1 fruit fly cellular context compared by ENCODE assay signal in the genomic region with DNA sequence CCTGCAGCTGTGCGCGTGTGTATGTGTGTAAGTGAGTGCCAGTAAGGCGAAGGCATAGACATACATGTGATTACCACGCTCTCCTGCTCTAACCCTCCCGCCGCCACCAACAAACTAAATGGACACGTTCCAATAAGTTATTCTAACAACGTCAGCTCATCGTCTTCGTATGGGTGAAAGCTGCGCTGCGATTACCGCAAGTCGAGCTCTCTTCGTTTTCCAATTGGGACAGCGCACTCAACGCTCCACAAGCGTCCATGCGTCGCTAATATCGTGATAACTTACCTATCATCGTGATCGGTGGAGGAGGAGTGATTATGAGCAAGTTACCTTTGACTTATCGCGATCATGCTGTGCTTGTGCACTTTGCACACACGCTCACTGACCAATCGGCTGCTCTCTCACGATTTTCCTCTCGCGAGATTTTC.
TF ChIP-seq lines count a peak whose summit lies in the region.

No protein-coding gene starts in this region.

TF ChIP-seq in whole organism, embryonic, 481 proteins besides CTCF, POLR2A, EP300 and RAD21 (continued from another document):
- TF ChIP-seq bbx (GFP tag; IDR thresholded peaks at IDR 0.05; lab: Robert Waterston, UW; ENCODE audit: partially characterized antibody), result peak; percentile 16; the same call in 1 of the 2 replicates
- peak; percentile 33; the same call in 1 of the 3 replicates for TF ChIP-seq dysf (GFP tag; IDR thresholded peaks at IDR 0.05; lab: Robert Waterston, UW)
- TF ChIP-seq CG30403 (GFP tag; optimal IDR thresholded peaks at IDR 0.05; lab: Kevin White, UChicago), result peak; percentile 13
- TF ChIP-seq Pdp1 (GFP tag; optimal IDR thresholded peaks at IDR 0.05; lab: Kevin White, UChicago), result peak in 1 of 2 experiments; percentile 51
- TF ChIP-seq CG31441 (GFP tag; IDR thresholded peaks at IDR 0.05; lab: Robert Waterston, UW), result peak; percentile 39; the same call in 1 of the 2 replicates
- TF ChIP-seq maf-S (GFP tag; optimal IDR thresholded peaks at IDR 0.05; lab: Kevin White, UChicago), result no peak
- TF ChIP-seq prd (optimal IDR thresholded peaks at IDR 0.05; lab: Kevin White, UChicago), result no peak
- peak; percentile 32; the same call in 1 of the 3 replicates for TF ChIP-seq prd (GFP tag; IDR thresholded peaks at IDR 0.05; lab: Robert Waterston, UW)
- peak; percentile 88 for TF ChIP-seq Elba2 (GFP tag; optimal IDR thresholded peaks at IDR 0.05; lab: Kevin White, UChicago)
- TF ChIP-seq CG9932 (GFP tag; IDR thresholded peaks at IDR 0.05; lab: Robert Waterston, UW), result no peak
- TF ChIP-seq Meics (GFP tag; optimal IDR thresholded peaks at IDR 0.05; lab: Kevin White, UChicago), result peak; percentile 56
- TF ChIP-seq Ptx1 (GFP tag; IDR thresholded peaks at IDR 0.05; lab: Robert Waterston, UW), result 0 out of 2 replicates have a peak, but pooled peaks have one; percentile 20
- TF ChIP-seq PHDP (tag; optimal IDR thresholded peaks at IDR 0.05; lab: Kevin White, UChicago), result peak; percentile 17
- no peak for TF ChIP-seq Optix (GFP tag; IDR thresholded peaks at IDR 0.05; lab: Robert Waterston, UW)
- peak; percentile 9 for TF ChIP-seq unpg (GFP tag; optimal IDR thresholded peaks at IDR 0.05; lab: Kevin White, UChicago)
- peak; percentile 31; the same call in 1 of the 2 replicates for TF ChIP-seq CG14441 (GFP tag; IDR thresholded peaks at IDR 0.05; lab: Robert Waterston, UW)
- no peak for TF ChIP-seq CG16813 (GFP tag; IDR thresholded peaks at IDR 0.05; lab: Robert Waterston, UW; ENCODE audit: partially characterized antibody)
- peak; percentile 75 for TF ChIP-seq CG3995 (GFP tag; optimal IDR thresholded peaks at IDR 0.05; lab: Kevin White, UChicago)
- no peak for TF ChIP-seq CG32772 (GFP tag; IDR thresholded peaks at IDR 0.05; lab: Robert Waterston, UW)
- no peak for TF ChIP-seq CG3838 (GFP tag; optimal IDR thresholded peaks at IDR 0.05; lab: Kevin White, UChicago)
- peak; percentile 2 for TF ChIP-seq CG18262 (tag; optimal IDR thresholded peaks at IDR 0.05; lab: Kevin White, UChicago)
- no peak for TF ChIP-seq chm (GFP tag; IDR thresholded peaks at IDR 0.05; lab: Robert Waterston, UW)
- peak; percentile 23 for TF ChIP-seq mirr (GFP tag; optimal IDR thresholded peaks at IDR 0.05; lab: Kevin White, UChicago)
- TF ChIP-seq CG17359 (tag; optimal IDR thresholded peaks at IDR 0.05; lab: Kevin White, UChicago), result peak; percentile 75
- peak; percentile 29 for TF ChIP-seq Nf-YB (GFP tag; optimal IDR thresholded peaks at IDR 0.05; lab: Kevin White, UChicago)
- no peak for TF ChIP-seq lilli (GFP tag; optimal IDR thresholded peaks at IDR 0.05; lab: Kevin White, UChicago)
- peak; percentile 50 for TF ChIP-seq oc (tag; optimal IDR thresholded peaks at IDR 0.05; lab: Kevin White, UChicago)
- TF ChIP-seq wek (GFP tag; optimal IDR thresholded peaks at IDR 0.05; lab: Kevin White, UChicago), result peak; percentile 5
- peak; percentile 77 for TF ChIP-seq lab (GFP tag; optimal IDR thresholded peaks at IDR 0.05; lab: Kevin White, UChicago)
- TF ChIP-seq bigmax (GFP tag; optimal IDR thresholded peaks at IDR 0.05; lab: Kevin White, UChicago), result no peak
- TF ChIP-seq h (optimal IDR thresholded peaks at IDR 0.05; lab: Kevin White, UChicago), result no peak
- TF ChIP-seq CG12942 (GFP tag; optimal IDR thresholded peaks at IDR 0.05; lab: Kevin White, UChicago), result no peak
- TF ChIP-seq CG10431 (GFP tag; optimal IDR thresholded peaks at IDR 0.05; lab: Kevin White, UChicago), result peak; percentile 99
- TF ChIP-seq Dad (GFP tag; optimal IDR thresholded peaks at IDR 0.05; lab: Kevin White, UChicago), result peak; percentile 23
- TF ChIP-seq YL-1 (GFP tag; optimal IDR thresholded peaks at IDR 0.05; lab: Kevin White, UChicago), result peak; percentile 4
- TF ChIP-seq hkb (optimal IDR thresholded peaks at IDR 0.05; lab: Kevin White, UChicago), result no peak
- TF ChIP-seq hkb (GFP tag; IDR thresholded peaks at IDR 0.05; lab: Robert Waterston, UW), result peak; percentile 88
- TF ChIP-seq pan (optimal IDR thresholded peaks at IDR 0.05; lab: Kevin White, UChicago), result no peak
- peak in 1 of 2 experiments; percentile 56 for TF ChIP-seq pan (GFP tag; optimal IDR thresholded peaks at IDR 0.05 in 1 of 2, IDR thresholded peaks at IDR 0.05 in 1 of 2)
- no peak for TF ChIP-seq CG10321 (GFP tag; IDR thresholded peaks at IDR 0.05; lab: Robert Waterston, UW)
- peak; percentile 57 for TF ChIP-seq nom (GFP tag; optimal IDR thresholded peaks at IDR 0.05; lab: Kevin White, UChicago)
- TF ChIP-seq pb (GFP tag; optimal IDR thresholded peaks at IDR 0.05; lab: Kevin White, UChicago), result no peak
- TF ChIP-seq ken (GFP tag; IDR thresholded peaks at IDR 0.05; lab: Robert Waterston, UW), result no peak
- no peak for TF ChIP-seq slou (GFP tag; optimal IDR thresholded peaks at IDR 0.05; lab: Kevin White, UChicago)
- no peak for TF ChIP-seq Sin3A (optimal IDR thresholded peaks at IDR 0.05; lab: Kevin White, UChicago)
- no peak for TF ChIP-seq CG1529 (GFP tag; optimal IDR thresholded peaks at IDR 0.05; lab: Kevin White, UChicago)
- TF ChIP-seq slp2 (GFP tag; optimal IDR thresholded peaks at IDR 0.05; lab: Kevin White, UChicago), result no peak
- TF ChIP-seq NC2α (GFP tag; optimal IDR thresholded peaks at IDR 0.05; lab: Kevin White, UChicago), result no peak
- TF ChIP-seq HLHmδ (GFP tag; optimal IDR thresholded peaks at IDR 0.05; lab: Kevin White, UChicago), result peak; percentile 42
- TF ChIP-seq Lpt (GFP tag; optimal IDR thresholded peaks at IDR 0.05; lab: Kevin White, UChicago), result no peak
- no peak for TF ChIP-seq CG13424 (tag; optimal IDR thresholded peaks at IDR 0.05; lab: Kevin White, UChicago)
- peak; percentile 75 for TF ChIP-seq Med (GFP tag; lab: Kevin White, UChicago)
- TF ChIP-seq insv (GFP tag; optimal IDR thresholded peaks at IDR 0.05; lab: Kevin White, UChicago), result peak in 1 of 2 experiments; percentile 75
- TF ChIP-seq Asciz (GFP tag; optimal IDR thresholded peaks at IDR 0.05; lab: Kevin White, UChicago), result peak; percentile 59
- TF ChIP-seq phol (tag; optimal IDR thresholded peaks at IDR 0.05; lab: Kevin White, UChicago), result peak; percentile 41
- peak; percentile 47; the same call in 1 of the 3 replicates for TF ChIP-seq gce (GFP tag; IDR thresholded peaks at IDR 0.05; lab: Robert Waterston, UW)
- no peak for TF ChIP-seq CG8478 (optimal IDR thresholded peaks at IDR 0.05; lab: Kevin White, UChicago)
- TF ChIP-seq onecut (GFP tag; IDR thresholded peaks at IDR 0.05; lab: Robert Waterston, UW), result peak; percentile 71
